ENCODE assay signal across 1 fruit fly cellular context in the genomic region with DNA sequence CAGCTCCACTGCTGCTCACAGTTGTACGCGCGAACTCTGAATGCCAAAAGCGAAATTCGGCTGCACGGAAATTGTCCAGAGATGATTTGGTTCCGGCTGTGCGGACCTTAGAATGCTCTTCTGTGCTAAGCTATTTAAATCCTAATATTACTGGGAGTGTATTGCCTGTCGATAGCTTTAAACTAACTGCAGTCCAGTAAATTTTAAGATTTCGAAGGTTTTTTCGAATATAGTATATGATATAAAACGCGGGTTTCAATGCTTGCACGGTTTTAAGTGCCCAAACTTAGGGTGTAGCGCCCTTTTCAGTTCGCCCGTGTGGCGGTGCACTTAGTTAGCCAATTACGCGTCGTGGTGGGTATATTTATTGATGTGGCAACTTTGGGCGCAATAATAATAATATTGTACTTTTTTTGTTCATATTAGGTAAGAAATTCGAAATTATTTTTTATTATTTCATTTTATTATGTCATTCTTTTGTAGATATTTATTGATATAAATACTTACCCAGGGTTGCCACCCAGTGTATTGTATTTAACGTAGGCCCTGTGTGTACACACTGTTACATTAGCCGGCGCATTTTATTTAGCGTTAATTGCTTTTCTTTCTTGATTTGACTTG.
A peak's percentile ranks its signal among the peaks of the same experiment; 100 is the strongest.
TF ChIP-seq lines count a peak whose summit lies in the region.

A gene (minus strand): TSS at position 262 of the 621 bp plus-strand sequence.
A gene (plus strand): TSS at position 367 of the 621 bp plus-strand sequence.

TF ChIP-seq in whole organism, embryonic, 481 proteins besides CTCF, POLR2A, EP300 and RAD21 (continued from another document and continues in another):
- TF ChIP-seq Opbp (GFP tag; IDR thresholded peaks at IDR 0.05; lab: Robert Waterston, UW; ENCODE audit: partially characterized antibody) (peak; percentile 56; the same call in 1 of the 3 replicates), Hr51 (GFP tag; optimal IDR thresholded peaks at IDR 0.05; lab: Kevin White, UChicago) (peak; percentile 100), HLHmδ (GFP tag; optimal IDR thresholded peaks at IDR 0.05; lab: Kevin White, UChicago) (peak; percentile 49), nerfin-2 (GFP tag; IDR thresholded peaks at IDR 0.05; lab: Robert Waterston, UW; ENCODE audit: partially characterized antibody) (no peak), NK7.1 (GFP tag; optimal IDR thresholded peaks at IDR 0.05; lab: Kevin White, UChicago) (peak; percentile 100), CG9797 (GFP tag; optimal IDR thresholded peaks at IDR 0.05; lab: Kevin White, UChicago) (peak; percentile 91), CG17612 (GFP tag; IDR thresholded peaks at IDR 0.05; lab: Robert Waterston, UW) (peak; percentile 99), Stat92E (GFP tag; optimal IDR thresholded peaks at IDR 0.05; lab: Kevin White, UChicago) (peak in 1 of 3 experiments; percentile 100), CG10147 (GFP tag; optimal IDR thresholded peaks at IDR 0.05; lab: Kevin White, UChicago) (peak; percentile 99), CG3281 (GFP tag; optimal IDR thresholded peaks at IDR 0.05; lab: Kevin White, UChicago) (peak; percentile 99), CG11723 (GFP tag; optimal IDR thresholded peaks at IDR 0.05; lab: Kevin White, UChicago) (peak; percentile 100), CrebB (tag; optimal IDR thresholded peaks at IDR 0.05; lab: Kevin White, UChicago) (peak; percentile 100), cato (GFP tag; optimal IDR thresholded peaks at IDR 0.05; lab: Kevin White, UChicago; ENCODE audit: borderline replicate concordance) (peak; percentile 100), tin (GFP tag; optimal IDR thresholded peaks at IDR 0.05; lab: Kevin White, UChicago) (peak; percentile 100), tx (GFP tag; optimal IDR thresholded peaks at IDR 0.05; lab: Kevin White, UChicago) (peak; percentile 100), CG16813 (GFP tag; IDR thresholded peaks at IDR 0.05; lab: Robert Waterston, UW; ENCODE audit: partially characterized antibody) (peak; percentile 44; the same call in 1 of the 3 replicates), tup (GFP tag; optimal IDR thresholded peaks at IDR 0.05; lab: Kevin White, UChicago) (peak; percentile 100), trh (GFP tag; optimal IDR thresholded peaks at IDR 0.05; lab: Kevin White, UChicago) (peak; percentile 99), CG13296 (GFP tag; optimal IDR thresholded peaks at IDR 0.05; lab: Kevin White, UChicago) (peak; percentile 100), Lhr (GFP tag; optimal IDR thresholded peaks at IDR 0.05; lab: Kevin White, UChicago) (peak; percentile 100), row (GFP tag; IDR thresholded peaks at IDR 0.05; lab: Robert Waterston, UW) (peak; percentile 100), slp2 (GFP tag; optimal IDR thresholded peaks at IDR 0.05; lab: Kevin White, UChicago) (peak; percentile 100), CG1602 (GFP tag; optimal IDR thresholded peaks at IDR 0.05; lab: Kevin White, UChicago) (peak; percentile 100), corto (GFP tag; optimal IDR thresholded peaks at IDR 0.05; lab: Kevin White, UChicago) (peak; percentile 99), CG8944 (GFP tag; optimal IDR thresholded peaks at IDR 0.05; lab: Kevin White, UChicago) (peak; percentile 100), ttk (GFP tag; IDR thresholded peaks at IDR 0.05; lab: Robert Waterston, UW) (peak; percentile 100), CG2712 (tag; optimal IDR thresholded peaks at IDR 0.05; lab: Kevin White, UChicago) (peak; percentile 100), Nf-YA (GFP tag; IDR thresholded peaks at IDR 0.05; lab: Robert Waterston, UW) (peak; percentile 100), sob (GFP tag; IDR thresholded peaks at IDR 0.05; lab: Robert Waterston, UW) (peak; percentile 100), Ets65A (GFP tag; lab: Kevin White, UChicago) (peak; percentile 100), CG15011 (GFP tag; optimal IDR thresholded peaks at IDR 0.05; lab: Kevin White, UChicago) (peak; percentile 100), twi (tag; optimal IDR thresholded peaks at IDR 0.05; lab: Kevin White, UChicago) (peak; percentile 99), p53 (GFP tag; optimal IDR thresholded peaks at IDR 0.05; lab: Kevin White, UChicago) (peak; percentile 99), cg (GFP tag; optimal IDR thresholded peaks at IDR 0.05; lab: Kevin White, UChicago) (peak; percentile 18), Fer1 (GFP tag; optimal IDR thresholded peaks at IDR 0.05; lab: Kevin White, UChicago) (peak; percentile 100), her (GFP tag; optimal IDR thresholded peaks at IDR 0.05; lab: Kevin White, UChicago) (peak; percentile 98), fu2 (GFP tag; optimal IDR thresholded peaks at IDR 0.05; lab: Kevin White, UChicago) (peak; percentile 100), CG6791 (GFP tag; IDR thresholded peaks at IDR 0.05; lab: Robert Waterston, UW; ENCODE audit: partially characterized antibody) (no peak), caup (GFP tag; optimal IDR thresholded peaks at IDR 0.05; lab: Kevin White, UChicago; ENCODE audit: severe bottlenecking) (peak; percentile 100), esg (GFP tag; conservative IDR thresholded peaks at IDR 0.05; lab: Robert Waterston, UW) (peak; percentile 100), fd102C (GFP tag; optimal IDR thresholded peaks at IDR 0.05; lab: Kevin White, UChicago) (peak; percentile 99), HLH3B (GFP tag; IDR thresholded peaks at IDR 0.05; lab: Robert Waterston, UW) (peak; percentile 100), CG10209 (GFP tag; optimal IDR thresholded peaks at IDR 0.05; lab: Kevin White, UChicago) (peak; percentile 100), cwo (GFP tag; optimal IDR thresholded peaks at IDR 0.05; lab: Kevin White, UChicago) (peak; percentile 99), CG1792 (GFP tag; optimal IDR thresholded peaks at IDR 0.05; lab: Kevin White, UChicago) (peak; percentile 100), CG34224 (GFP tag; IDR thresholded peaks at IDR 0.05; lab: Robert Waterston, UW; ENCODE audit: partially characterized antibody) (0 out of 3 replicates have a peak, but pooled peaks have one; percentile 28), Atf3 (GFP tag; optimal IDR thresholded peaks at IDR 0.05; lab: Kevin White, UChicago) (peak; percentile 100), Dfd (GFP tag; optimal IDR thresholded peaks at IDR 0.05; lab: Kevin White, UChicago) (peak in 1 of 2 experiments; percentile 90), CG14710 (tag; optimal IDR thresholded peaks at IDR 0.05; lab: Kevin White, UChicago) (peak; percentile 100), CG10565 (GFP tag; optimal IDR thresholded peaks at IDR 0.05; lab: Kevin White, UChicago) (peak; percentile 100), trem (tag; optimal IDR thresholded peaks at IDR 0.05; lab: Kevin White, UChicago) (peak; percentile 98), slbo (GFP tag; IDR thresholded peaks at IDR 0.05; lab: Robert Waterston, UW) (peak; percentile 100), lbe (GFP tag; optimal IDR thresholded peaks at IDR 0.05; lab: Kevin White, UChicago) (peak; percentile 99), BEAF-32 (GFP tag; optimal IDR thresholded peaks at IDR 0.05; lab: Kevin White, UChicago) (peak; percentile 51), BtbVII (GFP tag; optimal IDR thresholded peaks at IDR 0.05; lab: Kevin White, UChicago) (peak; percentile 100), ewg (GFP tag; optimal IDR thresholded peaks at IDR 0.05; lab: Kevin White, UChicago) (peak; percentile 100), PHDP (tag; optimal IDR thresholded peaks at IDR 0.05; lab: Kevin White, UChicago) (peak; percentile 100), Ravus (GFP tag; IDR thresholded peaks at IDR 0.05; lab: Robert Waterston, UW) (peak; percentile 99), CG15514 (GFP tag; optimal IDR thresholded peaks at IDR 0.05; lab: Kevin White, UChicago) (peak; percentile 96), hkb (optimal IDR thresholded peaks at IDR 0.05; lab: Kevin White, UChicago) (peak; percentile 99), hkb (GFP tag; IDR thresholded peaks at IDR 0.05; lab: Robert Waterston, UW) (peak; percentile 100), CG18262 (tag; optimal IDR thresholded peaks at IDR 0.05; lab: Kevin White, UChicago) (peak; percentile 100), pb (GFP tag; optimal IDR thresholded peaks at IDR 0.05; lab: Kevin White, UChicago) (peak; percentile 100), bsh (GFP tag; optimal IDR thresholded peaks at IDR 0.05; lab: Kevin White, UChicago) (peak; percentile 99 to 100), CG6272 (GFP tag; IDR thresholded peaks at IDR 0.05; lab: Robert Waterston, UW) (peak; percentile 100), insv (GFP tag; optimal IDR thresholded peaks at IDR 0.05; lab: Kevin White, UChicago) (peak; percentile 84 to 89), pum (GFP tag; optimal IDR thresholded peaks at IDR 0.05; lab: Kevin White, UChicago) (peak; percentile 100), exex (tag; optimal IDR thresholded peaks at IDR 0.05; lab: Kevin White, UChicago) (peak; percentile 96), CG17912 (GFP tag; optimal IDR thresholded peaks at IDR 0.05; lab: Kevin White, UChicago) (peak; percentile 98), Hsf (GFP tag; optimal IDR thresholded peaks at IDR 0.05; lab: Kevin White, UChicago) (peak; percentile 100), CG8089 (GFP tag; optimal IDR thresholded peaks at IDR 0.05; lab: Kevin White, UChicago) (peak; percentile 100), bowl (GFP tag; IDR thresholded peaks at IDR 0.05; lab: Robert Waterston, UW) (peak; percentile 99), kni (GFP tag; optimal IDR thresholded peaks at IDR 0.05; lab: Kevin White, UChicago) (peak; percentile 97), dpn (GFP tag; optimal IDR thresholded peaks at IDR 0.05; lab: Kevin White, UChicago) (peak; percentile 100), Dad (GFP tag; optimal IDR thresholded peaks at IDR 0.05; lab: Kevin White, UChicago) (peak; percentile 100), Kr (GFP tag; optimal IDR thresholded peaks at IDR 0.05; lab: Kevin White, UChicago) (peak; percentile 95), gfzf (GFP tag; optimal IDR thresholded peaks at IDR 0.05; lab: Kevin White, UChicago) (peak; percentile 50), CG4730 (GFP tag; IDR thresholded peaks at IDR 0.05; lab: Robert Waterston, UW) (peak; percentile 100), br (optimal IDR thresholded peaks at IDR 0.05; lab: Kevin White, UChicago) (no peak), aop (GFP tag; IDR thresholded peaks at IDR 0.05; lab: Robert Waterston, UW) (peak; percentile 98), CG33213 (GFP tag; optimal IDR thresholded peaks at IDR 0.05; lab: Kevin White, UChicago) (peak; percentile 100), CG12071 (GFP tag; optimal IDR thresholded peaks at IDR 0.05; lab: Kevin White, UChicago) (peak; percentile 100), usp (GFP tag; optimal IDR thresholded peaks at IDR 0.05; lab: Kevin White, UChicago) (no peak), gro (GFP tag; optimal IDR thresholded peaks at IDR 0.05; lab: Kevin White, UChicago) (peak; percentile 100), Aef1 (GFP tag; IDR thresholded peaks at IDR 0.05; lab: Robert Waterston, UW) (peak; percentile 100), pfk (GFP tag; optimal IDR thresholded peaks at IDR 0.05; lab: Kevin White, UChicago) (peak; percentile 74), CG15601 (tag; optimal IDR thresholded peaks at IDR 0.05; lab: Kevin White, UChicago) (peak; percentile 99), da (GFP tag; optimal IDR thresholded peaks at IDR 0.05; lab: Kevin White, UChicago) (peak; percentile 100), Scr (GFP tag; IDR thresholded peaks at IDR 0.05; lab: Robert Waterston, UW; ENCODE audit: partially characterized antibody) (no peak; the same call in none of the 2 replicates), al (GFP tag; IDR thresholded peaks at IDR 0.05; lab: Robert Waterston, UW) (peak; percentile 100), jumu (GFP tag; optimal IDR thresholded peaks at IDR 0.05; lab: Kevin White, UChicago) (peak; percentile 100), CG17361 (GFP tag; IDR thresholded peaks at IDR 0.05; lab: Robert Waterston, UW) (peak; percentile 100), CG4854 (GFP tag; optimal IDR thresholded peaks at IDR 0.05; lab: Kevin White, UChicago) (peak; percentile 100), CG13624 (GFP tag; optimal IDR thresholded peaks at IDR 0.05; lab: Kevin White, UChicago) (peak; percentile 100), maf-S (GFP tag; optimal IDR thresholded peaks at IDR 0.05; lab: Kevin White, UChicago) (peak; percentile 100), CG1647 (GFP tag; optimal IDR thresholded peaks at IDR 0.05; lab: Kevin White, UChicago) (peak; percentile 100), CG2678 (tag; optimal IDR thresholded peaks at IDR 0.05; lab: Kevin White, UChicago) (peak; percentile 100), Nf-YC (tag; optimal IDR thresholded peaks at IDR 0.05; lab: Kevin White, UChicago) (peak; percentile 100), Taf1 (GFP tag; IDR thresholded peaks at IDR 0.05; lab: Robert Waterston, UW) (peak; percentile 99), sd (tag; optimal IDR thresholded peaks at IDR 0.05; lab: Kevin White, UChicago) (peak; percentile 98), bab2 (GFP tag; optimal IDR thresholded peaks at IDR 0.05; lab: Kevin White, UChicago) (peak; percentile 100), Sox100B (GFP tag; optimal IDR thresholded peaks at IDR 0.05; lab: Kevin White, UChicago) (peak; percentile 100), lab (GFP tag; optimal IDR thresholded peaks at IDR 0.05; lab: Kevin White, UChicago) (peak; percentile 100), CG7357 (GFP tag; IDR thresholded peaks at IDR 0.05; lab: Robert Waterston, UW) (peak; percentile 99), Elba2 (GFP tag; optimal IDR thresholded peaks at IDR 0.05; lab: Kevin White, UChicago) (peak; percentile 99), CG14667 (GFP tag; IDR thresholded peaks at IDR 0.05; lab: Robert Waterston, UW) (peak; percentile 100), CG3163 (GFP tag; optimal IDR thresholded peaks at IDR 0.05; lab: Kevin White, UChicago) (peak; percentile 97), chn (GFP tag; optimal IDR thresholded peaks at IDR 0.05; lab: Kevin White, UChicago) (peak; percentile 100), Sin3A (optimal IDR thresholded peaks at IDR 0.05; lab: Kevin White, UChicago) (peak; percentile 73), CG3407 (GFP tag; optimal IDR thresholded peaks at IDR 0.05; lab: Kevin White, UChicago) (peak; percentile 99), pnt (GFP tag; optimal IDR thresholded peaks at IDR 0.05; lab: Kevin White, UChicago) (peak; percentile 100), Sry-β (GFP tag; optimal IDR thresholded peaks at IDR 0.05; lab: Kevin White, UChicago) (peak; percentile 80), CG7839 (tag; optimal IDR thresholded peaks at IDR 0.05; lab: Kevin White, UChicago) (peak; percentile 100), CG5245 (GFP tag; optimal IDR thresholded peaks at IDR 0.05; lab: Kevin White, UChicago) (peak; percentile 100), Gsc (GFP tag; IDR thresholded peaks at IDR 0.05; lab: Robert Waterston, UW) (peak; percentile 100), CG9876 (GFP tag; optimal IDR thresholded peaks at IDR 0.05; lab: Kevin White, UChicago) (peak; percentile 100), CG14050 (GFP tag; IDR thresholded peaks at IDR 0.05; lab: Robert Waterston, UW) (peak; percentile 100), CG12769 (tag; optimal IDR thresholded peaks at IDR 0.05; lab: Kevin White, UChicago) (peak; percentile 100), sisA (GFP tag; IDR thresholded peaks at IDR 0.05; lab: Robert Waterston, UW) (peak; percentile 100), zfh1 (GFP tag; IDR thresholded peaks at IDR 0.05; lab: Robert Waterston, UW) (peak; percentile 100)
